Fruit fly (Drosophila melanogaster) whole organism, pupa: ENCODE measurements around the gene CG43062.

Experiments used
- CG10348 ChIP-seq: fragments of 200-800 bp; sonication (Bioruptor generic); IDR thresholded peaks from 2 replicates; pipeline ENCODE4 v1.3.6; 2022; ENCODE audit warnings: missing biosample characterization, missing genetic modification characterization
- CG12605 ChIP-seq: fragments of 200-800 bp; sonication (Bioruptor generic); IDR thresholded peaks from 2 replicates; pipeline ENCODE4 v1.3.6; 2022; ENCODE audit warnings: missing biosample characterization, missing genetic modification characterization
- CG13204 ChIP-seq: fragments of 200-800 bp; sonication (Bioruptor generic); optimal IDR thresholded peaks from 2 replicates; lab custom pipeline; 2018; ENCODE audit warnings: missing biosample characterization, mild to moderate bottlenecking, missing genetic modification characterization, moderate library complexity
- CG14655 ChIP-seq: fragments of 200-800 bp; sonication (Bioruptor generic); optimal IDR thresholded peaks from 3 replicates; lab custom pipeline; 2017; ENCODE audit warnings: mild to moderate bottlenecking, missing biosample characterization, missing genetic modification reagents, missing genetic modification characterization
- CG15710 ChIP-seq: fragments of 200-800 bp; sonication (Bioruptor generic); optimal IDR thresholded peaks from 2 replicates; lab custom pipeline; 2018; ENCODE audit warnings: missing biosample characterization, mild to moderate bottlenecking, missing genetic modification characterization, moderate library complexity
- CG17806 ChIP-seq: fragments of 200-800 bp; sonication (Bioruptor generic); optimal IDR thresholded peaks from 2 replicates; lab custom pipeline; 2018; ENCODE audit warnings: missing biosample characterization, mild to moderate bottlenecking, missing genetic modification characterization, moderate library complexity
- CG32121 ChIP-seq: fragments of 200-800 bp; sonication (Bioruptor generic); IDR thresholded peaks from 2 replicates; pipeline ENCODE4 v1.3.6; 2022; ENCODE audit warnings: missing biosample characterization, missing genetic modification characterization
- CG34367 ChIP-seq: fragments of 200-800 bp; sonication (Bioruptor generic); optimal IDR thresholded peaks from 2 replicates; lab custom pipeline; 2018; ENCODE audit warnings: missing biosample characterization, mild to moderate bottlenecking, missing genetic modification characterization
- CG4496 ChIP-seq: fragments of 200-800 bp; sonication (Bioruptor generic); IDR thresholded peaks from 3 replicates; pipeline ENCODE4 v1.3.6; 2022; ENCODE audit warnings: missing biosample characterization, missing genetic modification characterization
- CG8159 ChIP-seq: fragments of 200-800 bp; sonication (Bioruptor generic); optimal IDR thresholded peaks from 3 replicates; lab custom pipeline; 2018; ENCODE audit warnings: missing biosample characterization, mild to moderate bottlenecking, missing genetic modification characterization, moderate library complexity
- CG8301 ChIP-seq: fragments of 200-800 bp; sonication (Bioruptor generic); optimal IDR thresholded peaks from 2 replicates; lab custom pipeline; 2018; ENCODE audit warnings: missing biosample characterization, mild to moderate bottlenecking, missing genetic modification characterization
- CG9948 ChIP-seq: fragments of 200-800 bp; sonication (Bioruptor generic); optimal IDR thresholded peaks from 2 replicates; lab custom pipeline; 2018; ENCODE audit warnings: missing biosample characterization, mild to moderate bottlenecking, missing genetic modification characterization, moderate library complexity
- D1 ChIP-seq: fragments of 200-800 bp; sonication (Bioruptor generic); optimal IDR thresholded peaks from 2 replicates; lab custom pipeline; 2018; ENCODE audit warnings: missing biosample characterization, mild to moderate bottlenecking, missing genetic modification characterization, moderate library complexity
- EcR ChIP-seq: fragments of 200-800 bp; sonication (Bioruptor generic); optimal IDR thresholded peaks from 3 replicates; lab custom pipeline; 2019; ENCODE audit warnings: missing biosample characterization, missing genetic modification characterization, mild to moderate bottlenecking, moderate library complexity, missing genetic modification reagents
- Ets98B ChIP-seq: fragments of 200-800 bp; sonication (Bioruptor generic); IDR thresholded peaks from 2 replicates; pipeline ENCODE4 v1.3.6; 2022; ENCODE audit warnings: missing biosample characterization, missing genetic modification characterization
- Pif1A ChIP-seq: fragments of 200-800 bp; sonication (Bioruptor generic); optimal IDR thresholded peaks from 3 replicates; lab custom pipeline; 2016; ENCODE audit warnings: missing biosample characterization, missing genetic modification characterization
- Pif1B ChIP-seq: fragments of 200-800 bp; sonication (Bioruptor generic); optimal IDR thresholded peaks from 3 replicates; lab custom pipeline; 2016; ENCODE audit warnings: missing biosample characterization, missing genetic modification characterization
- Snoo ChIP-seq: fragments of 200-800 bp; sonication (Bioruptor generic); optimal IDR thresholded peaks from 3 replicates; lab custom pipeline; 2017; ENCODE audit warnings: missing biosample characterization, mild to moderate bottlenecking, missing genetic modification characterization, inconsistent platforms
- fd96Ca ChIP-seq: fragments of 200-800 bp; sonication (Bioruptor generic); IDR thresholded peaks from 3 replicates; pipeline ENCODE4 v1.3.6; 2022; ENCODE audit warnings: missing biosample characterization, missing genetic modification characterization
- gl ChIP-seq: fragments of 200-800 bp; sonication (Bioruptor generic); optimal IDR thresholded peaks from 2 replicates; lab custom pipeline; 2018; ENCODE audit warnings: missing biosample characterization, mild to moderate bottlenecking, missing genetic modification characterization
- rn ChIP-seq: fragments of 200-800 bp; sonication (Bioruptor generic); IDR thresholded peaks from 2 replicates; pipeline ENCODE4 v1.3.6; 2022; ENCODE audit warnings: missing biosample characterization, missing genetic modification characterization

CG43062 gene

DNA sequence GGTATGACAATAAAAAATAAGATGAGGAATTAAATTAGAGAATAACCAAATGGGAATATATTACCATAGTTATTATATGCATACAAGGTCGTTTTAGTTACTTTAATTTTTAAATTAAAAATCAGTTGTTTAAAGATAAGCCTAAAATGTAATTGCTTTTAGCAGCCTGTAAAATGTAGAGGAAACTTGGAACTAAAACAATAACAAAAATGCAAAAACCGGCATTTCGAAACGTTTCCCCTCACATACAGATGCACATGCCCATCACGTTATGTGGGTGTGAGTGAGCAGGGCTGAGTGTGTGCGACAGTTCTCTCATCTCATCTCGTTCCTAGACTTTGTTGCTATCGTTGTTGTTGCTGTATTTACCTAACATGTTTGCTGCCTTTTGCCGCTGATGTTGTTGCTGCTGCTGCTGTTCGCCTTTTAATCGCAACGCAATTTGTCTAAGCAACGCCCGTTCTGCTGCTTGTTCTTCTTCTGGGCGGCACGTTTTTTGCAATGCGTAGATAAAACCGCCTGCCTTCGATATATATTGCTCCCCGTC is 9.1 kb downstream of the CG43062 start:
- no peak for TF ChIP-seq CG15710
- TF ChIP-seq Pif1A (GFP tag; lab: Kevin White, UChicago): no peak
- TF ChIP-seq CG34367 (tag; lab: Kevin White, UChicago): no peak

DNA sequence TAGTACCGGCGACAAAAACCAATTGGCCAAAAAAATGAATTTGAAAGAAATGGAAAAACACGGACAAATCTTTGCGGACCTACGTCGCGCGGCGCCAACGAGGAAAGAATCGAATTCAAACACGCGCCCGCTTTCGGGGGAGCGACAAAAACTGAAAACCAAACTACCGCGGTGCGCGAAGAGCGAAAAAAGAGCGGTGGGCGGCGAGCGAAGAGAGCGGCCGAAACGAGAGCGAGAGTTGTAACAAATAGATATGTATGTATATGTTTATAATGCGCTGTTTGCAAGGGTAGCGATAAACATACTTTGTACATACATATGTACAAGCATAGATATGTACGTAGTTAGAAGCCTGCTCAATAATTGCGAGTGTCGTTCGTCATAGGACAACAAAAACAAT is 9.8 kb downstream of the CG43062 start:
- TF ChIP-seq CG32121 (GFP tag; lab: Robert Waterston, UW) (no peak), CG9948 (tag; lab: Kevin White, UChicago) (no peak), Pif1A (GFP tag; lab: Kevin White, UChicago) (no peak), CG15710 (no peak), CG8301 (no peak), CG10348 (GFP tag; lab: Robert Waterston, UW) (no peak), CG12605 (GFP tag; lab: Robert Waterston, UW) (no peak), CG17806 (tag; lab: Kevin White, UChicago) (no peak), fd96Ca (GFP tag; lab: Robert Waterston, UW) (no peak), CG14655 (no peak), CG4496 (no peak), CG34367 (tag; lab: Kevin White, UChicago) (no peak), Pif1B (GFP tag; lab: Kevin White, UChicago) (no peak), EcR (GFP tag; lab: Kevin White, UChicago) (no peak), rn (no peak), gl (no peak), Snoo (tag; lab: Kevin White, UChicago) (no peak), Ets98B (GFP tag; lab: Robert Waterston, UW) (no peak)

DNA sequence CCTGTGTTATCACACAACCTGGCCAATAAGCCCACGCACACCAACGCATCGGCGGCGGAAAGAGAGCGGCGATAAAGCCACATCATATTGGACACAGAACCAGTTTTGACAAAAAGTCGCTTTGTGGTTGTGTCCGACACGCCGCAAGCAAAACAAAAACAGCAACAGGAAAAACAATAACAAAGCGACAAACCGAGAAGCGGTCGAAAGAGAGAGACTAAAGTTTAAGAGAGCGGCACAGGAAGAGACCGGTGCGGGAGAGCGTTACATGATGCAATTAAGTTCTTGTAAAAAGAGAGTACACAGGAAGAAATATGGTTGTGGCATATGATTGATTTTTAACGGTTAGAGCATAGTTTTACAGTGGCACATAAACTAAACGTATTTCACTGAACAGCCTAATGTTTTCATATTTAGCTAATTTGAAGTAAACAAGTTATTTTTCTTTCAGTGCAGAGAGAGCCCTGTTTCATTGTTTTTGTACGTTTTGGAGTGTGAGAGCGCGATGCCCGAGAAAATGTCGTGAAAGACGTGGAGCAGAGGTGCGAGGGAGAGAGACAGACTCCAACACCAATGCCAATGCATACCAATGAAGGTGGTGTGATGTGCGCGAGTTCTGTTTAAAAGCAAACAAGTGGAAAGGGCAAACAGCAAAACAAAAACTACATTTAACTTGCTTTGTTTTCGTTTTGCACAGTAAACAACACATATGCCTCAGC is 10.7 kb downstream of the CG43062 start:
- TF ChIP-seq Pif1A (GFP tag; lab: Kevin White, UChicago): peak; percentile 100
- peak; percentile 99 for TF ChIP-seq CG13204
- TF ChIP-seq CG9948 (tag; lab: Kevin White, UChicago): peak; percentile 100
- TF ChIP-seq D1 (tag; lab: Kevin White, UChicago): peak; percentile 99
- TF ChIP-seq CG17806 (tag; lab: Kevin White, UChicago): peak; percentile 100
- TF ChIP-seq Ets98B (GFP tag; lab: Robert Waterston, UW): no peak
- TF ChIP-seq Snoo (tag; lab: Kevin White, UChicago): peak; percentile 100
- TF ChIP-seq Pif1B (GFP tag; lab: Kevin White, UChicago): peak; percentile 100
- TF ChIP-seq EcR (GFP tag; lab: Kevin White, UChicago): peak; percentile 79
- TF ChIP-seq CG8159 (tag; lab: Kevin White, UChicago): peak; percentile 100
- TF ChIP-seq CG15710: peak; percentile 100
- TF ChIP-seq CG10348 (GFP tag; lab: Robert Waterston, UW): no peak
- TF ChIP-seq rn: no peak
- no peak for TF ChIP-seq fd96Ca (GFP tag; lab: Robert Waterston, UW)
- TF ChIP-seq CG34367 (tag; lab: Kevin White, UChicago): peak; percentile 100
- TF ChIP-seq gl: peak; percentile 100
- peak; percentile 100 for TF ChIP-seq CG14655
- peak; percentile 100 for TF ChIP-seq CG8301

DNA sequence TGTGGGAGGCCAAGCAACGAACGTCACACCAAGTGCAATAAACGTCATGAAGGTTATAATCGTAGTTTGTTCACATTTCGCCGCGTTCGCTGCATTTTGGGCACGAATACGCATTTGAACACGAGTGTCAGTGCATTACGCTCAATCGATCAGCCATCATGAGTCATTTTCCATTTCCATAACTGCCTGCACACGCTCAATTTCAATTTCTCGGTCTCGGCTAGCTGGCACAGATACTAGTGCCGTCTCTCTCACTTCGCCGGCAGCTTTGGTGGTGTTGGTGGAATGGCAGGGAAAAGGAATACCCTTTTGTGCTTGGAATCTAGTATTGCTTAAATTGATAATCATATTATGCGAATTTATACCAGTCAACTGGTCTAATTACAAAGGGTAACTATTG is 11.6 kb downstream of the CG43062 start:
- TF ChIP-seq CG17806 (tag; lab: Kevin White, UChicago) (no peak), fd96Ca (GFP tag; lab: Robert Waterston, UW) (no peak), rn (no peak), CG8301 (no peak), gl (no peak), CG12605 (GFP tag; lab: Robert Waterston, UW) (no peak), Snoo (tag; lab: Kevin White, UChicago) (no peak), CG8159 (tag; lab: Kevin White, UChicago) (no peak), CG34367 (tag; lab: Kevin White, UChicago) (no peak), CG13204 (no peak), CG4496 (no peak), CG14655 (no peak), Ets98B (GFP tag; lab: Robert Waterston, UW) (no peak), CG32121 (GFP tag; lab: Robert Waterston, UW) (no peak), D1 (tag; lab: Kevin White, UChicago) (no peak), Pif1B (GFP tag; lab: Kevin White, UChicago) (no peak), CG15710 (no peak), CG10348 (GFP tag; lab: Robert Waterston, UW) (no peak)
- TF ChIP-seq, all 21 proteins: peak for 0

DNA sequence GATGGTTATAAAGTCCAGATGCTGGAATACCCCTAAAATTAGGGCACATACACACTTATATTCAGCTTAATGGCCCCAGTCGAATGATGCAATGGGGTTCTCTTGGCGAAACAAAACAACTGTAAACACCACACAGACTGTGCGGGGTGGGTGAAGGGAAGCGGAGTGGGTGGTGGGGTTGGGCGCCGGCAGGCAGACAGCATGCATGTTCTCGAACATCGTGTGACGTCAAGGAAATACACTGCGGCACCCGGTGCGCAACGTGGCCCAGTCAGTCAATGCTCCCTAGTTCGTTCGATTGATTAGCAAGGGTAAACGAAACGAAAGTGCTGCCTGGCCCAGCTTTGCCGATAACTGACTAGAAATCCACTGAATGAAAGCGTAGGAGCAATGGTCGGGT is 12.4 kb downstream of the CG43062 start:
- TF ChIP-seq Pif1A (GFP tag; lab: Kevin White, UChicago): no peak
- TF ChIP-seq CG34367 (tag; lab: Kevin White, UChicago): no peak
- no peak for TF ChIP-seq CG14655
- no peak for TF ChIP-seq CG32121 (GFP tag; lab: Robert Waterston, UW)
- TF ChIP-seq CG8301: no peak
- TF ChIP-seq Snoo (tag; lab: Kevin White, UChicago): no peak
- peak; percentile 19 for TF ChIP-seq gl
- no peak for TF ChIP-seq CG4496
- no peak for TF ChIP-seq CG12605 (GFP tag; lab: Robert Waterston, UW)
- no peak for TF ChIP-seq CG10348 (GFP tag; lab: Robert Waterston, UW)
- TF ChIP-seq CG17806 (tag; lab: Kevin White, UChicago): no peak
- TF ChIP-seq Ets98B (GFP tag; lab: Robert Waterston, UW): no peak
- TF ChIP-seq CG15710: no peak
- TF ChIP-seq fd96Ca (GFP tag; lab: Robert Waterston, UW): no peak
- TF ChIP-seq CG8159 (tag; lab: Kevin White, UChicago): no peak
- no peak for TF ChIP-seq Pif1B (GFP tag; lab: Kevin White, UChicago)
- peak; percentile 77 for TF ChIP-seq EcR (GFP tag; lab: Kevin White, UChicago)
